Worm (Caenorhabditis elegans) whole organism, mixed stage, embryonic: ENCODE measurements around the gene T19D2.3.

Source experiments
- M03D4.4 ChIP-seq: sonication (generic microtip); optimal IDR thresholded peaks from 2 replicates; lab custom pipeline; 2017; ENCODE audit warnings: mild to moderate bottlenecking, missing genetic modification characterization, missing compliant biosample characterization
- bed-3 ChIP-seq: fragments of 200-800 bp; sonication (Bioruptor generic); optimal IDR thresholded peaks from 3 replicates; lab custom pipeline; 2018; ENCODE audit warnings: mild to moderate bottlenecking, missing genetic modification characterization, moderate library complexity, missing compliant biosample characterization
- blmp-1 ChIP-seq: fragments of 150-350 bp; optimal IDR thresholded peaks from 2 replicates; lab custom pipeline; 2014; ENCODE audit warnings: missing biosample characterization, missing genetic modification characterization
- ceh-39 ChIP-seq: fragments of 150-350 bp; optimal IDR thresholded peaks from 2 replicates; lab custom pipeline; 2014; ENCODE audit warnings: missing biosample characterization, missing genetic modification characterization
- ceh-43 ChIP-seq: fragments of 200-800 bp; sonication (Bioruptor generic); optimal IDR thresholded peaks from 2 replicates; lab custom pipeline; 2018; ENCODE audit warnings: mild to moderate bottlenecking, missing genetic modification characterization, moderate library complexity, missing compliant biosample characterization
- ces-1 ChIP-seq: fragments of 150-350 bp; optimal IDR thresholded peaks from 2 replicates; lab custom pipeline; 2014; ENCODE audit warnings: missing biosample characterization, missing genetic modification reagents, missing genetic modification characterization
- cnd-1 ChIP-seq: fragments of 200-800 bp; sonication (Bioruptor generic); optimal IDR thresholded peaks from 2 replicates; lab custom pipeline; 2018; ENCODE audit warnings: mild to moderate bottlenecking, missing genetic modification characterization, missing compliant biosample characterization
- drap-1 ChIP-seq: fragments of 200-800 bp; sonication (Bioruptor generic); optimal IDR thresholded peaks from 3 replicates; lab custom pipeline; 2018; ENCODE audit warnings: mild to moderate bottlenecking, missing genetic modification characterization, missing compliant biosample characterization
- elt-1 ChIP-seq: sonication (generic microtip); optimal IDR thresholded peaks from 2 replicates; lab custom pipeline; 2017; ENCODE audit warnings: missing genetic modification characterization, mild to moderate bottlenecking, missing compliant biosample characterization, antibody characterized with exemption, moderate library complexity, borderline replicate concordance; ENCODE audit not compliant: insufficient read depth
- elt-3 ChIP-seq: fragments of 150-350 bp; optimal IDR thresholded peaks from 2 replicates; lab custom pipeline; 2014; ENCODE audit warnings: missing biosample characterization, missing genetic modification characterization
- flh-1 ChIP-seq: fragments of 200-800 bp; sonication (Bioruptor generic); optimal IDR thresholded peaks from 2 replicates; lab custom pipeline; 2018; ENCODE audit warnings: mild to moderate bottlenecking, missing genetic modification characterization, moderate library complexity, missing compliant biosample characterization
- ham-2 ChIP-seq: fragments of 200-800 bp; sonication (Bioruptor generic); optimal IDR thresholded peaks from 2 replicates; lab custom pipeline; 2018; ENCODE audit warnings: mild to moderate bottlenecking, missing genetic modification characterization, missing compliant biosample characterization
- hlh-1 ChIP-seq: fragments of 150-350 bp; optimal IDR thresholded peaks from 2 replicates; lab custom pipeline; 2014; ENCODE audit warnings: missing biosample characterization, missing genetic modification reagents, missing genetic modification characterization
- lin-13 ChIP-seq: fragments of 150-350 bp; optimal IDR thresholded peaks from 2 replicates; lab custom pipeline; 2014; ENCODE audit warnings: missing biosample characterization, missing genetic modification characterization
- mab-5 ChIP-seq: fragments of 150-350 bp; optimal IDR thresholded peaks from 2 replicates; lab custom pipeline; 2014; ENCODE audit warnings: missing biosample characterization, missing genetic modification characterization
- mep-1 ChIP-seq: fragments of 150-350 bp; optimal IDR thresholded peaks from 2 replicates; lab custom pipeline; 2017; ENCODE audit warnings: missing biosample characterization, missing genetic modification reagents, missing genetic modification characterization, inconsistent platforms
- mls-2 ChIP-seq: sonication (generic microtip); optimal IDR thresholded peaks from 2 replicates; lab custom pipeline; 2016; ENCODE audit warnings: mild to moderate bottlenecking, missing genetic modification characterization, moderate library complexity, missing compliant biosample characterization
- nhr-2 ChIP-seq: fragments of 150-350 bp; optimal IDR thresholded peaks from 2 replicates; lab custom pipeline; 2014; ENCODE audit warnings: missing biosample characterization, missing genetic modification characterization
- nhr-237 ChIP-seq: fragments of 150-350 bp; optimal IDR thresholded peaks from 2 replicates; lab custom pipeline; 2014; ENCODE audit warnings: missing biosample characterization, missing genetic modification characterization
- nhr-28 ChIP-seq: fragments of 150-350 bp; optimal IDR thresholded peaks from 2 replicates; lab custom pipeline; 2014; ENCODE audit warnings: missing biosample characterization, missing genetic modification characterization
- pha-4 ChIP-seq: fragments of 150-350 bp; optimal IDR thresholded peaks from 2 replicates; lab custom pipeline; 2018; ENCODE audit warnings: missing biosample characterization, missing genetic modification reagents, missing genetic modification characterization
- sem-2 ChIP-seq: fragments of 200-800 bp; sonication (Bioruptor generic); optimal IDR thresholded peaks from 2 replicates; lab custom pipeline; 2018; ENCODE audit warnings: mild to moderate bottlenecking, missing genetic modification characterization, missing compliant biosample characterization
- sptf-1 ChIP-seq: sonication (generic microtip); optimal IDR thresholded peaks from 2 replicates; lab custom pipeline; 2017; ENCODE audit warnings: mild to moderate bottlenecking, missing genetic modification characterization, moderate library complexity, missing compliant biosample characterization
- unc-120 ChIP-seq: sonication (generic microtip); optimal IDR thresholded peaks from 2 replicates; lab custom pipeline; 2017; ENCODE audit warnings: missing genetic modification characterization, missing compliant biosample characterization; ENCODE audit not compliant: poor library complexity, severe bottlenecking
- unc-39 ChIP-seq: fragments of 150-350 bp; optimal IDR thresholded peaks from 2 replicates; lab custom pipeline; 2014; ENCODE audit warnings: missing biosample characterization, missing genetic modification characterization
- unc-62 ChIP-seq: fragments of 150-350 bp; optimal IDR thresholded peaks from 2 replicates; lab custom pipeline; 2014; ENCODE audit warnings: missing biosample characterization, missing genetic modification reagents, missing genetic modification characterization
- zip-8 ChIP-seq: fragments of 150-350 bp; optimal IDR thresholded peaks from 2 replicates; lab custom pipeline; 2014; ENCODE audit warnings: missing biosample characterization, missing genetic modification characterization
- ztf-11 ChIP-seq: fragments of 150-350 bp; optimal IDR thresholded peaks from 2 replicates; lab custom pipeline; 2014; ENCODE audit warnings: missing biosample characterization, missing genetic modification characterization

The T19D2.3 gene

DNA sequence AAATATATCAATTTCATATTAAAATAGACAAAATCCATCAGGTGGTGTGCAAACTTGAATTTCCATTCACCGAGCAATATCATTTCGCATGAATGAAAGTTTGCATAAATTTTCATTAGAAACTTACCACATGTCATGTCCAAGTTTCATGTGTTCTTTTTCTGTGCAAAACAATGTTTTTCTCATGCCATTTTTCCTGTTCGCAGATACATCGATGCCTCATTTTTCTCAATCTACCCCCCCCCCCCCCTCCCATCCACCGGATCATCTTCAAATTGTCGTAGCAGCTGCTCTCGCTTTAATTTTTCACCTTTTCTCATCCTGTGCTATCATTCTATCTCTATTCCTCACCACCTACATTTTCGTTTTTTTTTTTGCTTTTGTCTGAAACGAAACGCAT is at the start of gene T19D2.3:
Gene T19D2.3, plus strand, starts transcription at position 301 of the 400 bp plus-strand sequence.
- no peak for TF ChIP-seq ces-1 (GFP tag; lab: Kevin White, UChicago)
- no peak for TF ChIP-seq ceh-39 (tag; lab: Kevin White, UChicago)
- TF ChIP-seq lin-13 (tag; lab: Kevin White, UChicago) = no peak
- TF ChIP-seq unc-39 (tag; lab: Kevin White, UChicago) = no peak
- TF ChIP-seq ceh-43 (GFP tag; lab: Kevin White, UChicago) = no peak
- no peak for TF ChIP-seq M03D4.4 (tag; lab: Kevin White, UChicago)
- no peak for TF ChIP-seq zip-8 (tag; lab: Kevin White, UChicago)
- no peak for TF ChIP-seq unc-120 (tag; lab: Kevin White, UChicago)
- TF ChIP-seq blmp-1 (tag; lab: Kevin White, UChicago) = no peak
- TF ChIP-seq nhr-2 (tag; lab: Kevin White, UChicago) = no peak
- no peak for TF ChIP-seq mab-5 (tag; lab: Kevin White, UChicago)
- TF ChIP-seq elt-3 = no peak
- no peak for TF ChIP-seq hlh-1 (tag; lab: Kevin White, UChicago)
- TF ChIP-seq elt-1 = no peak
- no peak for TF ChIP-seq mls-2 (tag; lab: Kevin White, UChicago)
- no peak for TF ChIP-seq sem-2 (GFP tag; lab: Kevin White, UChicago)
- TF ChIP-seq ham-2 = no peak
- no peak for TF ChIP-seq cnd-1

DNA sequence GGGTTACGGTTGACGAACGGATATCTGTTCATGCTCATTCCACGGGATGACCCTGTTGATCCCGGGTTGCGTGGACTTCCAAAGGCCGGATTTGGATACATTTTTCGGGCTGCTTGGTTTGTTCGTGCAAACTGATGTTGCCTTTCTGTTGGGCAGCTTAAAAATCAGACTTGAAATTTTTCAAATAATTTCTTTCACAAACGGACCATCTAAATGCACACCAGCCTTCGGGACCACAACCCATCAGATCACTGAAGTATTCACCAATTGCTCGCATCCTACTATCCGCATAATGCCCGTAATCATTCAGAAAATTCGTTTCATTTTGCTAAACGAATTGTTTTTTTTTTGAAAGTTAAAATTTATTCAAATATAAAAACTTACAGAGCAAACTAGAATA is 43.5 kb upstream of the T19D2.3 start, which contains the start of gene F47F2.3:
Gene F47F2.3, minus strand, starts transcription at position 101 of the 400 bp plus-strand sequence.
- no peak for TF ChIP-seq mls-2 (tag; lab: Kevin White, UChicago)
- TF ChIP-seq sem-2 (GFP tag; lab: Kevin White, UChicago) = no peak
- TF ChIP-seq blmp-1 (tag; lab: Kevin White, UChicago) = no peak
- TF ChIP-seq pha-4 = no peak

DNA sequence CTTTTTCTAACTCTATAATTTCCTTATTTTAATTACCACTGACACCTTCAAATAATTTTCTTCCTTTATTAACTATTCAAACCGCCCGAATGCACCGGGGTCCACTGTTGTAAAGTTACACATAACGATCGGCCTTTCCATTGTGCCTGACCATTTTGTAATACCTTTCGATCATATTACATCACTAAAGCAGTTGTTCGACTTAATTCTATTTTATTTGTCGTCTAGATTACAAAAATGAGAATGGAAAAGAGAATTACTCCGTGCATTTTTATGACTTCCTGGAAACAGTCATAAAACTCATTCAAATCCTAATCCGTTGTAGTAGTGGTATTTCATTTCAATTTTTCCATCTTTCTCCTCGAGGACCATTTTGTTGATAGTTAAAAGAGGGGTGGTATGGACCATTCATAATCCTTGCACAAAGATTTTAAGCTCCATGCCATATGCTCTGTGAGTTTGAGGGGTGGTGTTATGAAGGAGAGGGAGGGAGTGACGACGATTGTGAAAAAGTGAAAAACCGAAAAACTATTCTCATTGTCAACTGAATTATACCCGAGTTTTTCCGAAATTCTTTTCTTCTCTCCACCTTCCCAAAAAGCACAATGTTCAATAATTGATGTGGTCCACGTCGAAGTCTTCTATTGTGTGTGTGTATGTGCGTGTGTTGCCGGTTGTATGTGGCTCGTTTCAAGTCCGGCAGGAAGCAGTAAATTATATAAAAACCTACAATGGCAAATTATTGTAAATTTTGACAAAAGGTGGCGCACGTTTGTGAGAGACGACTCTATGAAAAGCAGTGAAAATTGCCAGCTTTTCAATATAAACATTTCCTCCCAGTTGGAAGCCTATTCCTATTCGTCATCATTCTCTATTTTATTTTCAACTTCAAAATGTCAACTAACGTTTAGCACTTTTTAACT is 40.5 kb upstream of the T19D2.3 start:
- TF ChIP-seq nhr-237 (tag; lab: Kevin White, UChicago) (no peak), drap-1 (GFP tag; lab: Kevin White, UChicago) (no peak), cnd-1 (no peak), hlh-1 (tag; lab: Kevin White, UChicago) (peak; percentile 94), unc-62 (GFP tag; lab: Kevin White, UChicago) (peak; percentile 67), zip-8 (tag; lab: Kevin White, UChicago) (no peak), unc-120 (tag; lab: Kevin White, UChicago) (peak; percentile 14), elt-1 (no peak), M03D4.4 (tag; lab: Kevin White, UChicago) (no peak), nhr-2 (tag; lab: Kevin White, UChicago) (no peak), elt-3 (no peak), mep-1 (tag; lab: Kevin White, UChicago) (no peak), ztf-11 (tag; lab: Kevin White, UChicago) (no peak), nhr-28 (no peak), ceh-43 (GFP tag; lab: Kevin White, UChicago) (no peak), lin-13 (tag; lab: Kevin White, UChicago) (no peak), sptf-1 (tag; lab: Kevin White, UChicago) (no peak), mab-5 (tag; lab: Kevin White, UChicago) (no peak), ces-1 (GFP tag; lab: Kevin White, UChicago) (no peak), unc-39 (tag; lab: Kevin White, UChicago) (no peak), pha-4 (no peak), flh-1 (GFP tag; lab: Kevin White, UChicago) (no peak), bed-3 (GFP tag; lab: Kevin White, UChicago) (no peak)

ce11 chrX:3900715-3901114 is 38.3 kb upstream of the T19D2.3 start:
- peak; percentile 100 for TF ChIP-seq hlh-1 (tag; lab: Kevin White, UChicago)
- no peak for TF ChIP-seq mab-5 (tag; lab: Kevin White, UChicago)
- peak; percentile 20 for TF ChIP-seq sptf-1 (tag; lab: Kevin White, UChicago)
- peak; percentile 76 for TF ChIP-seq unc-62 (GFP tag; lab: Kevin White, UChicago)
- no peak for TF ChIP-seq sem-2 (GFP tag; lab: Kevin White, UChicago)
- TF ChIP-seq unc-120 (tag; lab: Kevin White, UChicago) = peak; percentile 81
- peak; percentile 42 for TF ChIP-seq M03D4.4 (tag; lab: Kevin White, UChicago)
- TF ChIP-seq cnd-1 = no peak
- TF ChIP-seq, all 35 proteins: peak for 5
